Worm (Caenorhabditis elegans) whole organism, young adult: Measurements from ENCODE around the gene ilcr-2.

Experiments used
- B0019.2 ChIP-seq: fragments of 200-800 bp; sonication (Bioruptor generic); conservative IDR thresholded peaks from 2 replicates; pipeline ENCODE4 v1.3.6; 2022; ENCODE audit warnings: missing genetic modification reagents, missing genetic modification characterization, missing compliant biosample characterization
- F10E7.11 ChIP-seq: sonication (generic microtip); optimal IDR thresholded peaks from 2 replicates; lab custom pipeline; 2017; ENCODE audit warnings: mild to moderate bottlenecking, missing genetic modification characterization, moderate library complexity, missing compliant biosample characterization
- F39B2.1 ChIP-seq: fragments of 200-800 bp; sonication (Bioruptor generic); IDR thresholded peaks from 2 replicates; pipeline ENCODE4 v1.3.6; 2022; ENCODE audit warnings: missing genetic modification reagents, missing genetic modification characterization, missing compliant biosample characterization
- attf-3 ChIP-seq: fragments of 200-800 bp; sonication (Bioruptor generic); conservative IDR thresholded peaks from 2 replicates; pipeline ENCODE4 v1.3.6; 2022; ENCODE audit warnings: missing genetic modification reagents, missing genetic modification characterization, missing compliant biosample characterization
- ceh-27 ChIP-seq: fragments of 200-800 bp; sonication (Bioruptor generic); optimal IDR thresholded peaks from 2 replicates; lab custom pipeline; 2018; ENCODE audit warnings: mild to moderate bottlenecking, missing genetic modification characterization, moderate library complexity, missing compliant biosample characterization
- ceh-40 ChIP-seq: fragments of 200-800 bp; sonication (Bioruptor generic); IDR thresholded peaks from 2 replicates; pipeline ENCODE4 v1.3.6; 2022; ENCODE audit warnings: missing genetic modification characterization, missing compliant biosample characterization
- chd-7 ChIP-seq: sonication (generic microtip); optimal IDR thresholded peaks from 2 replicates; lab custom pipeline; 2016; ENCODE audit warnings: mild to moderate bottlenecking, missing genetic modification characterization, moderate library complexity, missing compliant biosample characterization
- ekl-4 ChIP-seq: fragments of 200-800 bp; sonication (Bioruptor generic); IDR thresholded peaks from 2 replicates; pipeline ENCODE4 v1.3.6; 2022; ENCODE audit warnings: missing genetic modification reagents, missing genetic modification characterization, missing compliant biosample characterization
- hlh-12 ChIP-seq: sonication (generic microtip); optimal IDR thresholded peaks from 2 replicates; lab custom pipeline; 2016; ENCODE audit warnings: missing genetic modification characterization, missing compliant biosample characterization
- hmg-20 ChIP-seq: fragments of 200-800 bp; sonication (Bioruptor generic); IDR thresholded peaks from 2 replicates; pipeline ENCODE4 v1.3.6; 2022; ENCODE audit warnings: missing genetic modification reagents, missing genetic modification characterization, missing compliant biosample characterization
- lin-40 ChIP-seq: sonication (generic microtip); optimal IDR thresholded peaks from 2 replicates; lab custom pipeline; 2016; ENCODE audit warnings: missing genetic modification characterization, mild to moderate bottlenecking, missing compliant biosample characterization, missing genotype, missing genetic modification reagents
- lsl-1 ChIP-seq: fragments of 200-800 bp; sonication (Bioruptor generic); optimal IDR thresholded peaks from 2 replicates; lab custom pipeline; 2018; ENCODE audit warnings: mild to moderate bottlenecking, missing genetic modification characterization, moderate library complexity, missing compliant biosample characterization
- lsy-27 ChIP-seq: sonication (generic microtip); optimal IDR thresholded peaks from 2 replicates; lab custom pipeline; 2017; ENCODE audit warnings: missing genetic modification characterization, mild to moderate bottlenecking, missing compliant biosample characterization, antibody characterized with exemption, missing genotype, borderline replicate concordance; ENCODE audit not compliant: insufficient read depth
- madf-10 ChIP-seq: sonication (generic microtip); optimal IDR thresholded peaks from 2 replicates; lab custom pipeline; 2016; ENCODE audit warnings: mild to moderate bottlenecking, missing genetic modification characterization, missing compliant biosample characterization
- mxl-1 ChIP-seq: sonication (generic microtip); optimal IDR thresholded peaks from 2 replicates; lab custom pipeline; 2016; ENCODE audit warnings: missing genetic modification characterization, missing compliant biosample characterization
- nfya-1 ChIP-seq: sonication (generic microtip); optimal IDR thresholded peaks from 2 replicates; lab custom pipeline; 2017; ENCODE audit warnings: antibody characterized with exemption, missing compliant biosample characterization, missing genetic modification characterization, borderline replicate concordance; ENCODE audit not compliant: insufficient read depth
- nfyb-1 ChIP-seq: fragments of 200-800 bp; sonication (Bioruptor generic); IDR thresholded peaks from 2 replicates; pipeline ENCODE4 v1.3.6; 2022; ENCODE audit warnings: missing genetic modification reagents, missing genetic modification characterization, missing compliant biosample characterization
- nhr-27 ChIP-seq: fragments of 200-800 bp; sonication (Bioruptor generic); optimal IDR thresholded peaks from 2 replicates; lab custom pipeline; 2018; ENCODE audit warnings: mild to moderate bottlenecking, missing genetic modification characterization, moderate library complexity, missing compliant biosample characterization
- sdz-38 ChIP-seq: sonication (generic microtip); optimal IDR thresholded peaks from 2 replicates; lab custom pipeline; 2016; ENCODE audit warnings: missing genotype, missing genetic modification characterization, missing compliant biosample characterization
- sea-2 ChIP-seq: fragments of 200-800 bp; sonication (Bioruptor generic); IDR thresholded peaks from 2 replicates; pipeline ENCODE4 v1.3.6; 2022; ENCODE audit warnings: missing genetic modification characterization, missing compliant biosample characterization
- snpc-1.3 ChIP-seq: sonication (generic microtip); optimal IDR thresholded peaks from 2 replicates; lab custom pipeline; 2017; ENCODE audit warnings: missing genetic modification characterization, mild to moderate bottlenecking, missing compliant biosample characterization, antibody characterized with exemption, moderate library complexity, missing genotype, missing genetic modification reagents; ENCODE audit not compliant: insufficient read depth
- snpc-4 ChIP-seq, 5 experiments: fragments of 150-350 bp in 1 of 5; sonication (generic microtip) in 4 of 5; optimal IDR thresholded peaks; 2 replicates each; lab custom pipeline; 2014 to 2018; ENCODE audit warnings: missing genetic modification characterization in 5 of 5, missing biosample characterization in 3 of 5, antibody characterized with exemption in 2 of 5, mild to moderate bottlenecking in 2 of 5, missing compliant biosample characterization in 2 of 5, missing genotype in 2 of 5, moderate library complexity in 2 of 5, missing genetic modification reagents in 1 of 5
- sptf-2 ChIP-seq: fragments of 200-800 bp; sonication (Bioruptor generic); optimal IDR thresholded peaks from 2 replicates; lab custom pipeline; 2018; ENCODE audit warnings: mild to moderate bottlenecking, missing genetic modification characterization, missing compliant biosample characterization
- tbp1 ChIP-seq: fragments of 200-800 bp; sonication (Bioruptor generic); optimal IDR thresholded peaks from 2 replicates; lab custom pipeline; 2018; ENCODE audit warnings: mild to moderate bottlenecking, missing genetic modification characterization, missing compliant biosample characterization
- tlf-1 ChIP-seq: fragments of 200-800 bp; sonication (Bioruptor generic); optimal IDR thresholded peaks from 2 replicates; lab custom pipeline; 2018; ENCODE audit warnings: mild to moderate bottlenecking, missing genetic modification characterization, missing compliant biosample characterization
- unc-62 ChIP-seq: fragments of 150-350 bp; optimal IDR thresholded peaks from 2 replicates; lab custom pipeline; 2014; ENCODE audit warnings: missing biosample characterization, missing genetic modification reagents, missing genetic modification characterization
- zim-3 ChIP-seq: sonication (generic microtip); optimal IDR thresholded peaks from 2 replicates; lab custom pipeline; 2017; ENCODE audit warnings: mild to moderate bottlenecking, missing genetic modification characterization, moderate library complexity, missing compliant biosample characterization
- ztf-18 ChIP-seq: sonication (generic microtip); optimal IDR thresholded peaks from 2 replicates; lab custom pipeline; 2016; ENCODE audit warnings: missing genotype, mild to moderate bottlenecking, missing genetic modification characterization, missing compliant biosample characterization
- ztf-26 ChIP-seq: sonication (generic microtip); optimal IDR thresholded peaks from 2 replicates; lab custom pipeline; 2017; ENCODE audit warnings: missing genetic modification characterization, missing compliant biosample characterization
- ztf-28 ChIP-seq: fragments of 200-800 bp; sonication (Bioruptor generic); IDR thresholded peaks from 2 replicates; pipeline ENCODE4 v1.3.6; 2022; ENCODE audit warnings: missing genetic modification reagents, missing genetic modification characterization, missing compliant biosample characterization

The ilcr-2 gene

DNA sequence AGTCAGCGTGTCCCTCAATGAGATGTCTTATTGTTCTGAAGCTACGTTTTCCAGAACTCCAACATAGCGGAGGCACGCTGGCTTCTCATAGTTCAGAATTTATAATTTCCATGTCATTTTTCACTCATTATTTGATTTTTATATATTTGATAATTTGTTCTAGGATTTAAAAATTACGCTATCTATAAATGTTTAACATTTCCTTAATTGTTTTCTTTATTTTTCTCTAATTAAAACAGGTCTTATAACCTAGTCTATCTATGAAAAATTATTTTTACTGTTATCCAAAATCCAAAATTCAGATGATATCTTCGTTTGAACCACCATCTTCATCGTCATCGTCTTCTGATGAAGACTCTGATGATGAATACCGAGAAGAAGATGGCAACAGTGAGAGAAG is 3.3 kb downstream of the ilcr-2 start, which contains the start of gene F56D1.1:
Gene F56D1.1 (plus strand): TSS at position 301 of the 400 bp plus-strand sequence.
- no peak for TF ChIP-seq zim-3 (tag; lab: Kevin White, UChicago)
- no peak for TF ChIP-seq lin-40
- TF ChIP-seq, all 124 proteins: peak for 0

- no peak for TF ChIP-seq attf-3 (GFP tag; lab: Robert Waterston, UW)
- no peak for TF ChIP-seq nfyb-1 (GFP tag; lab: Robert Waterston, UW)
- TF ChIP-seq sptf-2 (GFP tag; lab: Kevin White, UChicago): no peak
- no peak for TF ChIP-seq ztf-26 (tag; lab: Kevin White, UChicago)
- no peak for TF ChIP-seq nhr-27
- no peak for TF ChIP-seq B0019.2 (GFP tag; lab: Robert Waterston, UW)
- TF ChIP-seq hmg-20 (GFP tag; lab: Robert Waterston, UW): no peak
- TF ChIP-seq nfya-1 (tag; lab: Kevin White, UChicago): no peak
- no peak for TF ChIP-seq ceh-27 (GFP tag; lab: Kevin White, UChicago)
- TF ChIP-seq hlh-12: no peak
Observed at ce11 chrII:5481982-5482381, 6.9 kb downstream of the ilcr-2 start, which contains the start of gene cal-8. TSS of gene cal-8 (minus strand) at chrII:5482041.

ce11 chrII:5487844-5488243 is 12.8 kb downstream of the ilcr-2 start, which contains the start of gene nep-5:
TSS of gene nep-5 (plus strand) at chrII:5488144.
- TF ChIP-seq chd-7 (tag; lab: Kevin White, UChicago): no peak
- TF ChIP-seq tlf-1 (GFP tag; lab: Kevin White, UChicago): no peak
- TF ChIP-seq nhr-27: no peak
- TF ChIP-seq, all 124 proteins: peak for 0

DNA sequence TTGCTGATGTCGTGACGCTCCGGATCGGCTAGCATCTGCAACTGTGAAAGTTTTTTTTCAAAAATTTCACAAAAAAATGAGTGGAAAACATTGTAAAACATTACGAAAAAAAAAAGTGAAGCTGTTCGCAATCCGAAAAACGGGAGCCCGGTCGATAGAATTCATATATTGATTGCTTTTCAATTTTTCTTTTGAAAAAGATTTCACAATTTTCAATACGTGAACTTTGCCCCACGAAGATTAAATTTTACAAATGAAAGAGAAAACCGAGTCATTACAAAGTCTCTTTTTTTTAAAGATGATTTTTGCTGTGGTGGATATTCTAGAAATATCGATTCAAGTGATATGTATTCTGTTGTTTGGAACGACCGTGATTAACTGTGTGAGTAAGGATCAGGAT is 19.4 kb downstream of the ilcr-2 start, which contains the start of gene F12A10.6:
Gene F12A10.6 (minus strand): TSS at position 101 of the 400 bp plus-strand sequence.
- TF ChIP-seq sea-2 (GFP tag; lab: Robert Waterston, UW) (no peak), mxl-1 (tag; lab: Kevin White, UChicago) (no peak), lsy-27 (no peak), snpc-4 (GFP tag; optimal IDR thresholded peaks at IDR 0.05; lab: Kevin White, UChicago) (no peak), snpc-4 (tag; optimal IDR thresholded peaks at IDR 0.05; lab: Kevin White, UChicago) (no peak), ceh-40 (no peak), nhr-27 (no peak)

ce11 chrII:5496375-5496774 is 21.3 kb downstream of the ilcr-2 start, which contains the start of gene F12A10.1:
TSS of gene F12A10.1 (plus strand) at chrII:5496540.
- TF ChIP-seq ceh-27 (GFP tag; lab: Kevin White, UChicago) (no peak), ztf-18 (tag; lab: Kevin White, UChicago) (no peak), ztf-28 (GFP tag; lab: Robert Waterston, UW) (no peak), unc-62 (GFP tag; lab: Kevin White, UChicago) (no peak), lsl-1 (GFP tag; lab: Kevin White, UChicago) (no peak), F10E7.11 (no peak), snpc-1.3 (tag; lab: Kevin White, UChicago) (no peak), madf-10 (tag; lab: Kevin White, UChicago) (no peak), ekl-4 (no peak), sdz-38 (no peak), lin-40 (no peak), F39B2.1 (GFP tag; lab: Robert Waterston, UW) (no peak), tbp1 (GFP tag; lab: Kevin White, UChicago) (no peak), snpc-4 (GFP tag; optimal IDR thresholded peaks at IDR 0.05; lab: Kevin White, UChicago) (no peak), snpc-4 (tag; optimal IDR thresholded peaks at IDR 0.05; lab: Kevin White, UChicago) (no peak)
